Fruit fly (Drosophila melanogaster): Measurements from ENCODE around the gene CG32640.

CG32640 gene

DNA sequence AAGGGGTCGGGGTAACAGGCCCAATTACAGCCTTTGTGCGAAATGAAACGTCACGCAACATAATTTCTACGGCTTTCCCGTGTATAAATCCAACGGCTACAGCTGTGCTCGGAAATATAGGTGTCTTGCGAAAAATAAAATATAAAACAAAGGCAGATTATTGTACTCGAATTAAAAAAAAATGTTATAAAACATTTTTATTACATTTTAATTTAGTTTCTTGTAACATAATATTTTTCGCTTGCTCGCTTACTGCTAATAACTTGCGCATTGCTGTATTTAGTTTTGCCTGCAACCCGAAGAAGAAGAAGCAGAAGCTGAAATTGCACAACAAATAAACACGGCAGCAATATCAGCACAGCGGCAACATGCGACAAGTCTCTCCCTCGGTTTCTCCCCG, 34.7 kb upstream of the CG32640 start (continued):
- TF ChIP-seq kay (GFP tag; optimal IDR thresholded peaks at IDR 0.05) (no peak), CG12769 (tag; optimal IDR thresholded peaks at IDR 0.05) (no peak), CG6254 (GFP tag; optimal IDR thresholded peaks at IDR 0.05) (no peak), maf-S (GFP tag; optimal IDR thresholded peaks at IDR 0.05) (no peak), CG10366 (GFP tag; IDR thresholded peaks at IDR 0.05) (peak; percentile 54), ems (GFP tag; optimal IDR thresholded peaks at IDR 0.05) (no peak), Doc3 (GFP tag; IDR thresholded peaks at IDR 0.05; ENCODE audit: partially characterized antibody) (no peak), CG8944 (GFP tag; optimal IDR thresholded peaks at IDR 0.05) (no peak), sug (tag; optimal IDR thresholded peaks at IDR 0.05) (no peak), pb (GFP tag; optimal IDR thresholded peaks at IDR 0.05) (no peak), bowl (GFP tag; IDR thresholded peaks at IDR 0.05) (no peak), Dek (tag; optimal IDR thresholded peaks at IDR 0.05) (no peak), gt (GFP tag; IDR thresholded peaks at IDR 0.05) (no peak), sr (GFP tag; IDR thresholded peaks at IDR 0.05) (no peak), Hsf (GFP tag; optimal IDR thresholded peaks at IDR 0.05) (no peak), Adf1 (GFP tag; IDR thresholded peaks at IDR 0.05) (no peak), CG7963 (GFP tag; IDR thresholded peaks at IDR 0.05; ENCODE audit: partially characterized antibody) (no peak), Poxn (GFP tag; IDR thresholded peaks at IDR 0.05) (no peak), CG13894 (tag; optimal IDR thresholded peaks at IDR 0.05) (no peak), CG9876 (GFP tag; optimal IDR thresholded peaks at IDR 0.05) (no peak), CG10267 (tag; optimal IDR thresholded peaks at IDR 0.05) (peak; percentile 19), jing (GFP tag; optimal IDR thresholded peaks at IDR 0.05) (no peak), CkIIα-i1 (GFP tag; IDR thresholded peaks at IDR 0.05) (no peak), CG17912 (GFP tag; optimal IDR thresholded peaks at IDR 0.05) (no peak), mam (GFP tag; optimal IDR thresholded peaks at IDR 0.05) (no peak), CG1603 (tag; optimal IDR thresholded peaks at IDR 0.05) (peak; percentile 41), caup (GFP tag; optimal IDR thresholded peaks at IDR 0.05; ENCODE audit: severe bottlenecking) (no peak), Asciz (GFP tag; optimal IDR thresholded peaks at IDR 0.05) (no peak), CG10274 (GFP tag; optimal IDR thresholded peaks at IDR 0.05) (no peak), klu (GFP tag; IDR thresholded peaks at IDR 0.05) (no peak), h (optimal IDR thresholded peaks at IDR 0.05) (no peak), Dll (GFP tag; IDR thresholded peaks at IDR 0.05; ENCODE audit: partially characterized antibody) (no peak), tna (GFP tag; IDR thresholded peaks at IDR 0.05; ENCODE audit: partially characterized antibody) (no peak), CG31441 (GFP tag; IDR thresholded peaks at IDR 0.05) (peak; percentile 43; the same call in 1 of the 2 replicates), Sox100B (GFP tag; optimal IDR thresholded peaks at IDR 0.05) (peak; percentile 45), CG42726 (GFP tag; IDR thresholded peaks at IDR 0.05; ENCODE audit: partially characterized antibody) (no peak), CG9797 (GFP tag; optimal IDR thresholded peaks at IDR 0.05) (no peak), sens-2 (GFP tag; IDR thresholded peaks at IDR 0.05) (no peak), chif (GFP tag; optimal IDR thresholded peaks at IDR 0.05) (no peak), CG12299 (tag; optimal IDR thresholded peaks at IDR 0.05) (no peak), pan (optimal IDR thresholded peaks at IDR 0.05) (no peak), pan (GFP tag; optimal IDR thresholded peaks at IDR 0.05 in 1 of 2, IDR thresholded peaks at IDR 0.05 in 1 of 2) (peak in 1 of 2 experiments; percentile 33), nerfin-2 (GFP tag; IDR thresholded peaks at IDR 0.05; ENCODE audit: partially characterized antibody) (no peak), insv (GFP tag; optimal IDR thresholded peaks at IDR 0.05) (no peak), sna (GFP tag; IDR thresholded peaks at IDR 0.05; ENCODE audit: partially characterized antibody) (no peak), CG2889 (GFP tag; IDR thresholded peaks at IDR 0.05) (no peak), esg (GFP tag; conservative IDR thresholded peaks at IDR 0.05) (peak; percentile 43; the same call in 1 of the 2 replicates), BEAF-32 (GFP tag; optimal IDR thresholded peaks at IDR 0.05) (no peak), mld (GFP tag; IDR thresholded peaks at IDR 0.05; ENCODE audit: partially characterized antibody) (no peak), CG16863 (GFP tag; optimal IDR thresholded peaks at IDR 0.05) (no peak), Taf1 (GFP tag; IDR thresholded peaks at IDR 0.05) (no peak), btn (GFP tag; optimal IDR thresholded peaks at IDR 0.05) (no peak)

All from whole organism, embryonic.